Worm (Caenorhabditis elegans) whole organism, L3 larva: ENCODE results near the gene srj-45.

Source experiments
- ceh-9 ChIP-seq: sonication (generic microtip); optimal IDR thresholded peaks from 2 replicates; lab custom pipeline; 2018; ENCODE audit warnings: missing biosample characterization, missing genetic modification characterization
- fkh-10 ChIP-seq: sonication (generic microtip); optimal IDR thresholded peaks from 2 replicates; lab custom pipeline; 2017; ENCODE audit warnings: missing biosample characterization, missing genetic modification reagents, missing genetic modification characterization
- mdl-1 ChIP-seq: fragments of 150-350 bp; optimal IDR thresholded peaks from 2 replicates; lab custom pipeline; 2014; ENCODE audit warnings: missing biosample characterization, missing genetic modification characterization

DNA sequence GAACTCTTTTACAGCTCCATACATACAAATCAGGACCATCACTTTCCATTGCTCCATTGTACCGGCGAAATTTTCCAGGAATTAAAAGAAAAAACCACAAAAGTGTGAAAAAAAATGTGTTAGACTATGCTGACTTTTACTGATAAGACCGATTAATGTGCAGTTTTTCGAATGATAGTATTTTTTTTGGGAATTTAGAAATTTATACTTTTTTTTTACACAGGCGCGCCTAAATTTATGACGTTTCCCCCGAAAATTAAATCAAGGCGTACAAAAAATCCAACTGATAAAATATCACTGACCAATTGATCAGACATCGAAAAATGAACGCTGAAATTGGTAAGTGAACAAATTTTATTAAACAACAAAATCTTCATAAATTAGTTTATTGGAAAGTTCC, 39.0 kb upstream of the srj-45 start, which contains the start of gene folt-2:
- TF ChIP-seq ceh-9 (no peak), fkh-10 (no peak), mdl-1 (no peak)
